Worm (Caenorhabditis elegans): ENCODE measurements around the gene gln-1.

DNA sequence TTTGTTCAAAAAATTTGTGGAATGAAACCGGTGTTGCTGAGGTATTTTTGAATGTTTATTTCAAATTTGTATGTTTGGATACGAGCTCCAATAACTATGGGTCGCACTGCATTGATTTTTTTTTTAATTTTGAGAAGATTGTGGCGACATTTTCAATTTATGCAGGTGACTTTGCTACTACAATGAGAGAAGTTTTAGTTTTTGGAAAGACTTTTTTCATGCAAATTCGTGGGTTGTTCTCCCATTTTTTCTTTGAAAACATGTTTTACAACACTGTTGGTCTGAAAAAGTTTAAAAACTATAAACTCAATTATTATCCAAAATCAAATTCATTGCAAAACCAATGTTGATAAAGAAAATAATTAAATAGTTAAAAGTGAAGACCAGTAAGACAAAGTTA, 30.7 kb downstream of the gln-1 start:
- TF ChIP-seq nhr-48 (tag; optimal IDR thresholded peaks at IDR 0.05) (peak; percentile 21), nhr-11 (tag; optimal IDR thresholded peaks at IDR 0.05) (no peak), zag-1 (tag; optimal IDR thresholded peaks at IDR 0.05) (no peak), aly-2 (tag; optimal IDR thresholded peaks at IDR 0.05) (no peak), snpc-4 (tag; optimal IDR thresholded peaks at IDR 0.05) (no peak), lin-13 (GFP tag; optimal IDR thresholded peaks at IDR 0.05) (no peak), php-3 (GFP tag; IDR thresholded peaks at IDR 0.05) (no peak), ceh-82 (tag; optimal IDR thresholded peaks at IDR 0.05) (no peak), jun-1 (tag; optimal IDR thresholded peaks at IDR 0.05) (no peak), lin-39 (tag; optimal IDR thresholded peaks at IDR 0.05) (no peak)
